Fruit fly (Drosophila melanogaster): ENCODE results near the gene CG33648.

Gene CG33648

DNA sequence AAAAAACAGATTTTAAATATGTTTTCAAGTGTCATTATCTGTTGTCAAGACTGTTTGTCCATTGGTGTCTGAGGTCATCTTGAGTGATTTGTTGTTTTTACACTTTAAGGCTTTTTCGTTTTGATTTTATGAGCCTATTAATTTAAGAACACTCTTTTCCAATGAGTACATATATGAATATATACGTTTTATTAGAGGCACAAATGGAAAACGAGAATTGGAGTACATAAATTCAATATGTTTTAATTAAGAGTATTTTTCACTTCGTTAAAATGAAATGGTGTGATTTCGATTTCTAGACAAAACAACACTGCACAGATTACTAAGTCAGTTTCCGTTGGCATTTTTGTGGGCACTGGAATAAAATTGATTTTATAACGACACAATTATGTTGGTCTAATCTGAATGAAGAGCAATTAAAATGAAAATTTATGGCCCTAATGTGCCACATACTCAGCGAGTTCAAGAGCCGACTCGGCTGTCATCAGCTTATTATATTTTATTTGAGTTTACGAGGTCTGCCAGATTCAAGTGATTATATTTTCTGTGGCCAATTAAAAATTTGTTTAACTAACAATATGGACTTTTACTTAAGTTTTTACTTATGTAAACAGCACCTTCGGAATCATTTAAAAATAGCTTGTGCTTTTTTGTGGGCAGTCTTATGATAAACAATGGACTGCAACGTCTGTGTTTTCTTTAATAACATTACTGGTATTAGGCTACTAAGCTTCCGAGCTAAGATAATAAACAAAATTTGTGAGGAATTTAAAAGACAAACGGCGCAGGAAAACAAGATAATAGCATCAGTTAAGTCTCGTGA is 22.8 kb upstream of the CG33648 start (continued):
- TF ChIP-seq sqz (GFP tag; optimal IDR thresholded peaks at IDR 0.05) (peak; percentile 32), Hr51 (GFP tag; optimal IDR thresholded peaks at IDR 0.05) (no peak), schlank (tag; optimal IDR thresholded peaks at IDR 0.05) (no peak), CG9215 (GFP tag; IDR thresholded peaks at IDR 0.05) (no peak), CG2129 (GFP tag; IDR thresholded peaks at IDR 0.05; ENCODE audit: partially characterized antibody) (no peak), CG12155 (GFP tag; optimal IDR thresholded peaks at IDR 0.05) (no peak), CG14710 (tag; optimal IDR thresholded peaks at IDR 0.05) (no peak), lbe (GFP tag; optimal IDR thresholded peaks at IDR 0.05) (peak; percentile 15), Doc2 (GFP tag; IDR thresholded peaks at IDR 0.05) (no peak), pan (optimal IDR thresholded peaks at IDR 0.05) (no peak), pan (GFP tag; optimal IDR thresholded peaks at IDR 0.05 in 1 of 2, IDR thresholded peaks at IDR 0.05 in 1 of 2) (no peak), caup (GFP tag; optimal IDR thresholded peaks at IDR 0.05; ENCODE audit: severe bottlenecking) (no peak), z (GFP tag; IDR thresholded peaks at IDR 0.05) (no peak), CG11504 (tag; optimal IDR thresholded peaks at IDR 0.05) (peak; percentile 9), H2.0 (GFP tag; IDR thresholded peaks at IDR 0.05) (no peak), Ets97D (GFP tag; optimal IDR thresholded peaks at IDR 0.05) (no peak), CG7786 (GFP tag; optimal IDR thresholded peaks at IDR 0.05) (no peak), abd-A (tag; optimal IDR thresholded peaks at IDR 0.05) (peak; percentile 95), CG9609 (GFP tag; optimal IDR thresholded peaks at IDR 0.05) (no peak), ATbp (GFP tag; optimal IDR thresholded peaks at IDR 0.05) (peak; percentile 57), wor (GFP tag; IDR thresholded peaks at IDR 0.05) (no peak), zfh2 (GFP tag; optimal IDR thresholded peaks at IDR 0.05) (no peak), CG11696 (GFP tag; IDR thresholded peaks at IDR 0.05) (no peak), Hand (GFP tag; optimal IDR thresholded peaks at IDR 0.05) (no peak), CG9727 (GFP tag; optimal IDR thresholded peaks at IDR 0.05) (no peak), lola (GFP tag; optimal IDR thresholded peaks at IDR 0.05) (no peak), Sry-β (GFP tag; optimal IDR thresholded peaks at IDR 0.05) (no peak), NFAT (GFP tag; IDR thresholded peaks at IDR 0.05) (no peak), CG3407 (GFP tag; optimal IDR thresholded peaks at IDR 0.05) (peak; percentile 23), Awh (GFP tag; IDR thresholded peaks at IDR 0.05) (no peak), otp (GFP tag; IDR thresholded peaks at IDR 0.05) (no peak), dmrt99B (tag; optimal IDR thresholded peaks at IDR 0.05) (no peak), gcm (GFP tag; optimal IDR thresholded peaks at IDR 0.05) (peak; percentile 5)

DNA sequence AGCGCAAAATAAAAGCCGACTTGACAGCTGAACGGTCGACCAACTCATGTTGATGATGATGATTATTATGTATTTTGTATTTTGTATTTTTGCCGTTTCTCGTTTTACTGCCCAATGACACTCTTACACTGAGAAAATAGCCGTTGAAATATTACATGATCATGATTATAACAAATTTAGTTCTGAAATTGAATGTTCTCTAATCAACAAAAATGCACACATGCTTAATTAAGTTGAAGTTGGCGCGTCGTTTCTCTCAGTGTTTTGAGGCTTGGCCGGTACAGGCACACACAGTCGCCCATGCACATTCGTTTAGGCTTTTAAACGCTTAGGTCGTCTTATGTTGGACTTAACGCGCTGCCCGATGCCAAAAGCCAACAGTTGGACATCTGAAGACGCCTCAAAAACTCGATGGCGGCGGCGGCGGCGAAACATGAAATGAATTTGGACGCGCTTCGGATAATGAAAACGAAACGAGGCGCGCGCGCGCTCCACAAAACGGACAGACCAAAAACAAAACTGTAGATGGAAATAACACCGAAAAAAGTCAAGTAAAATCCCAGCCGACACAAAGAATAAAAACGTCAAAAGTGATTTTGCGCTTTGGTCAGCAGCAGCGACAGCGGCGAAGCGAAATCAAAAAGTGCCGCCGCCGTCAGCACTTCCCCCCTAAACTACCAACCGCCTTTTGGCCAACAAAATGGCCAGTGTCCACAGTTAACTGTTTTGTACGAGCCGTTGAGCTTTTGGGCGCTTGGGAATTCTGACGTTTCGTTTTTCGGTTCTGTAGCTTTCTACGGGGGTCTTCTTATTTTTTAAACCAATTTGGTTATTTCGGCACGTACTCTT is 21.3 kb upstream of the CG33648 start:
- peak; percentile 93 for TF ChIP-seq zfh1 (GFP tag; IDR thresholded peaks at IDR 0.05)
- peak; percentile 92 for TF ChIP-seq Chrac-16 (GFP tag; optimal IDR thresholded peaks at IDR 0.05)
- peak; percentile 81; the same call in 1 of the 2 replicates for TF ChIP-seq Taf1 (GFP tag; IDR thresholded peaks at IDR 0.05)
- peak; percentile 84 for TF ChIP-seq CG15514 (GFP tag; optimal IDR thresholded peaks at IDR 0.05)
- peak; percentile 98 for TF ChIP-seq Ets65A (GFP tag)
- peak; percentile 90 for TF ChIP-seq Meics (GFP tag; optimal IDR thresholded peaks at IDR 0.05)
- peak; percentile 70 for TF ChIP-seq Poxn (GFP tag; IDR thresholded peaks at IDR 0.05)
- TF ChIP-seq NFAT (GFP tag; IDR thresholded peaks at IDR 0.05) = peak; percentile 89
- peak; percentile 91 for TF ChIP-seq CG12391 (tag; optimal IDR thresholded peaks at IDR 0.05)
- peak; percentile 51 for TF ChIP-seq Hey (tag; optimal IDR thresholded peaks at IDR 0.05)
- TF ChIP-seq MTF-1 (GFP tag; optimal IDR thresholded peaks at IDR 0.05; ENCODE audit: borderline replicate concordance) = peak; percentile 87
- TF ChIP-seq CHES-1-like (GFP tag; optimal IDR thresholded peaks at IDR 0.05) = peak; percentile 90
- peak in 1 of 2 experiments; percentile 97 for TF ChIP-seq eve (GFP tag; optimal IDR thresholded peaks at IDR 0.05)
- peak; percentile 79; the same call in 2 of the 3 replicates for TF ChIP-seq CG6175 (GFP tag; IDR thresholded peaks at IDR 0.05)
- no peak for TF ChIP-seq Hr39 (optimal IDR thresholded peaks at IDR 0.05)
- peak; percentile 67 for TF ChIP-seq kni (GFP tag; optimal IDR thresholded peaks at IDR 0.05)
- TF ChIP-seq gro (GFP tag; optimal IDR thresholded peaks at IDR 0.05) = peak; percentile 90

Measured in whole organism, embryonic.